Fruit fly (Drosophila melanogaster) whole organism: ENCODE results near the gene Psa.

Source experiments
- CG8478 ChIP-seq: fragments of >200 bp; optimal IDR thresholded peaks from 2 replicates; lab custom pipeline; 2018; ENCODE audit warnings: inconsistent platforms
- Dll ChIP-seq: fragments of >200 bp; optimal IDR thresholded peaks from 2 replicates; lab custom pipeline; 2017
- EcR ChIP-seq, 2 experiments: fragments of >200 bp; optimal IDR thresholded peaks; 2 replicates each; lab custom pipeline; 2017; ENCODE audit warnings: missing biosample characterization in 2 of 2, missing genetic modification characterization in 2 of 2, missing genetic modification reagents in 2 of 2
- pan ChIP-seq: fragments of >200 bp; optimal IDR thresholded peaks from 2 replicates; lab custom pipeline; 2017
- psq ChIP-seq: fragments of >200 bp; optimal IDR thresholded peaks from 2 replicates; lab custom pipeline; 2017
- usp ChIP-seq: fragments of >200 bp; optimal IDR thresholded peaks from 2 replicates; lab custom pipeline; 2017; ENCODE audit warnings: missing biosample characterization, missing genetic modification characterization, mixed read lengths

- TF ChIP-seq CG8478 (lab: Kevin White, UChicago) (no peak), EcR (GFP tag; optimal IDR thresholded peaks at IDR 0.05; lab: Kevin White, UChicago) (no peak), psq (lab: Kevin White, UChicago) (no peak), usp (GFP tag; lab: Kevin White, UChicago) (no peak), pan (lab: Kevin White, UChicago) (no peak), Dll (lab: Kevin White, UChicago) (no peak)
These were observed 27.5 kb upstream of the Psa start, which contains the start of gene Ptp61F for dm6 chr3L:1475157-1475556.
